Worm (Caenorhabditis elegans): ENCODE data around the gene coq-5.
A peak's percentile ranks its signal among the peaks of the same experiment; 100 is the strongest.

Gene coq-5

DNA sequence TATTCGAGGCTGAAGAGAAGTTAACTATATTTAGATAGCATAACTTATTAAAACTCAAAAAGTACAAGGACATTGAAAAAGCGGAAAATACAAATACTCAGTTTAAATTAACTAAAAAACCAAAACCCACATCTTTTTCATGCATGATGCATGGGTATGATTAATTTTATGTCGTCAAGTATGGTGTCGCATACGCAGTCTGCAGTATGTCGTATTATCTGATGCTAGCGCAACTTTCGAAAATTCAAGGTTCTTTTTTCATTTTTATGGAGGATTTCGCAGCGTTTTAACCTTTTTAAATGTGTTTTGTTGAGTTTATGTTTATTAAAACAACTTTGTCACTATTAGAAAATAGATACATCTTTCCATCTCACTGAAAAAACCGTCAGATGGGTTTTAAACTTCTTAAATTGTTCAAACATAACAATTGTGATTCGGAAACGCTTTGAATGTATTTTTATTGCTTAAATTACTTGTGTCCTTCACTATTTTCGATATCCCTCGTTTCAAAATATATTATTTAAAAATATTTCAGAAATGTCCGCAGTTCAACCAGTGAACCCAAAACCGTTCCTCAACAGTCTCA, 3.4 kb upstream of the coq-5 start, which contains the start of gene snr-5:
Gene snr-5 (plus strand): TSS at position 536 of the 586 bp plus-strand sequence.
- peak; percentile 27 for TF ChIP-seq lin-13 (GFP tag; optimal IDR thresholded peaks at IDR 0.05)
- no peak for TF ChIP-seq F13H6.1 (tag; optimal IDR thresholded peaks at IDR 0.05)
- TF ChIP-seq nhr-77 (tag; optimal IDR thresholded peaks at IDR 0.05): no peak
- peak; percentile 26 for TF ChIP-seq C34F6.9 (tag; optimal IDR thresholded peaks at IDR 0.05)
- peak; percentile 25 for TF ChIP-seq nhr-129 (tag; optimal IDR thresholded peaks at IDR 0.05)
- TF ChIP-seq lsy-2 (tag; optimal IDR thresholded peaks at IDR 0.05): peak in 1 of 2 experiments; percentile 59

DNA sequence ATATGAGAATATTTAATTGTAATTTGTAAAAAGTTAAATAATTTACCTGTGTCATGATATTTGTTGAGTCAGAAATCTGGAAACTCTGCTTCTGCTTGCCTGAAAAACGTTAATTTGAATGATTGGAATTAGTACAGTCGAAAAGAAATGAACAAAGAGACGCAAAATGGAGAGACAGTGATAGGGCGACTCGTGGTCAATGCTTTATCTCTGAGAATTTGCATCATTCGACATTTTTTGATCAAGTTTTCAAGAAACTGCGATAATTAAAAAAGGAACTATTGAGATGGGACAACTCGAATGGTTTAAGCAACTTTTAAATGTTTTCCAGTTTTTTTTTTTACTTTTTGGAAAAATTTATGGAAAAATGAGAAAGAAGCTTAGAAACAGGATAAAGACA, 2.6 kb upstream of the coq-5 start, which contains the start of gene cuc-1:
Gene cuc-1 (minus strand): TSS at position 101 of the 400 bp plus-strand sequence.
- no peak for TF ChIP-seq elt-3 (tag; optimal IDR thresholded peaks at IDR 0.05)
- no peak for TF ChIP-seq peb-1 (tag; optimal IDR thresholded peaks at IDR 0.05)
- peak; percentile 10 for TF ChIP-seq fos-1 (tag; optimal IDR thresholded peaks at IDR 0.05)
- TF ChIP-seq ceh-82 (tag; optimal IDR thresholded peaks at IDR 0.05): no peak

DNA sequence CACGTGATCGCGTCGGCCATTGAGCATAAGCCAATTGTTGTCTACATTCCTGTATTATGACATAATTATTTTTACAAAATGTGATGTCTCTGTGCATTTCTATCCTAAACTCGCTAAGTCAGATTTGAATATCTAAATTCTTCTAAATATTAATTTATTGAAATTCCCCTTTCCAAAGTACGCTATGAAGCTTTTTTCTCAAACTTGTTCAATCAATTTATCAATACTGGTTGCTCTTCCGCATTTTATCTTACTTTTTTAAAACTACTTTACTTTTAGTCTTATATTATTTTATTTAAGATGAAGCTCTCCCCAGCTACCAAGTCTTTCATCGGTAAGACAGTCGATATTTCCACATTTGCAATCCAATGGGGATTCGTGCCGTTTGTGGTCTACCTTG, 1.1 kb upstream of the coq-5 start, which contains the start of gene tomm-7:
Gene tomm-7 (plus strand): TSS at position 301 of the 400 bp plus-strand sequence.
- no peak for TF ChIP-seq nhr-21 (tag; optimal IDR thresholded peaks at IDR 0.05)

DNA sequence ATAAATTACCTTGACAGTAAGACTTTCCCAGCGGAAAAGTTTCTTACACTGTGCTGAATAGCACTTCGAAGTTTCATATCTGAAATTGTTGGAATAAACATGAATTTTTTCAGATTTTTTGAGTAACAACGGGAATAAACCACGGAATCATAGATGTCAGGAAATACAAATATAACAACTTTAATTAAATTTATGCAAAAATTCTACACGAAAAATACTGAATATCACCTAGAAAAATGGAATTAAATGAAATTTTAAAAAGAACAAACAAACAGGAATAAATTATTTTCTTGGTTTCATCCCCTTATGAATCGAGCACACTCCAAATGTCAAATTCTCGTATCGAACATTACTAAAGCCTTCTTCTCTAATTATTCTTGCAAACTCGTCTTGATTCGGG, 1.1 kb downstream of the coq-5 start, which contains the start of gene tag-307:
Gene tag-307 (minus strand): TSS at position 101 of the 400 bp plus-strand sequence.
- no peak for TF ChIP-seq mab-5 (tag; optimal IDR thresholded peaks at IDR 0.05)
- no peak for TF ChIP-seq gmeb-1 (tag; optimal IDR thresholded peaks at IDR 0.05)
- no peak for TF ChIP-seq fos-1 (tag; optimal IDR thresholded peaks at IDR 0.05)
- TF ChIP-seq F13H6.1 (tag; optimal IDR thresholded peaks at IDR 0.05): no peak
- no peak for TF ChIP-seq ztf-4 (tag; optimal IDR thresholded peaks at IDR 0.05)
- TF ChIP-seq aly-2 (tag; optimal IDR thresholded peaks at IDR 0.05): no peak
- TF ChIP-seq unc-55 (GFP tag; optimal IDR thresholded peaks at IDR 0.05): no peak
- TF ChIP-seq ztf-11 (tag; optimal IDR thresholded peaks at IDR 0.05): no peak
- TF ChIP-seq ceh-16 (tag; optimal IDR thresholded peaks at IDR 0.05): no peak
- no peak for TF ChIP-seq C34F6.9 (tag; optimal IDR thresholded peaks at IDR 0.05)
- TF ChIP-seq R02D3.7 (tag; optimal IDR thresholded peaks at IDR 0.05): no peak
- TF ChIP-seq mbf-1 (tag; optimal IDR thresholded peaks at IDR 0.05): no peak
- TF ChIP-seq nhr-12 (tag; optimal IDR thresholded peaks at IDR 0.05): no peak
- no peak for TF ChIP-seq mdl-1 (tag; optimal IDR thresholded peaks at IDR 0.05)

DNA sequence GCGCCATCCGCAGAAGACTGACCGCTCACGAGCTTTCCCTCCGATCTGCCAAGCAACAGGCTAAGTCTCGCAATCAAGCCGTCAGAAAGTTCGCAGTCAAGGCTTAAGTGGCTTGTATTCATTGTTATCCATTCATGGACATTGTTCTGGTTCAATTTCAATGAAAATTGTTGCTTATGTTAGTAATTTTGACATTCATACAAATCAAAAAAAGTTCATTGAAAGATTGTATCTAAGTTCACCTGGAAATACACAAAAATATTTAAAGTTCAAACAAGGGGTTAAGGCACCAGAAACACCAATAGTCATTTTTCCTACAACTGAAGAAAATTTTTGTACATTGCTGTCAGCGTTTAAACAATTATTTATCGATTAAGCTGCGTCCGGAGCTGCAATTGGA, 2.8 kb downstream of the coq-5 start:
- TF ChIP-seq skn-1 (tag; optimal IDR thresholded peaks at IDR 0.05) (no peak), mab-5 (tag; optimal IDR thresholded peaks at IDR 0.05) (no peak), aly-2 (tag; optimal IDR thresholded peaks at IDR 0.05) (no peak)

DNA sequence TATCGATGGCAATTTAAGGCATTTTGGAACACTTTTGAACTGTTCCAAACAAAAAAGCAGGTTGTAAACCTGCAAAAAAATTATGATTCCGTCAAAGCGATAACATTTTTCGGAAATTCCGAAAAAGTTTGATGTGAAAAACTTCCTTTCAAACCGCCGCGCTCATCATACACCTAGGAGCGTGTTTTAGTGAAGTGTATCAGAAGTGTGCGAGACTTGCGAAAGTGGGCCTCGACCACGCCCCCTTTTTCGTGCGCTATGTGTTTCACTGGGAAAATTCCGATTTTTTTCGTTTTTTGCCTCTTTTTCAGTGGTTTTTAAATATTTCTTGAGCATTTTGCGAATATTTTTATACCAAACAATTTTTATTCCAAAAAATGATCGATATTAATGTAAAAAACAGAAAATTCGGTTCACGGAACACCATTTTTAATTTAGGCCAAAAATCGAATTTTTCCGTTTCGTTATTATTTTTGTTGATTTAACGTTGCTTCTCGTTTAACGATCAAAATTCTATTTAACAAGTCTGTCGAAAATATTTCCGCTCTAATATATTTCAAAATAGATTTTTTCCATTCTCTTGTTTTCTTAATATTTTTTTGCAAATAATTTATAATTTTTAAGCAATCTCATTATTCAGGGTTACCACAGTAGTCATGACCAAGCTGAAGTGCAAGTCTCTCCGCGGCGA, 3.6 kb downstream of the coq-5 start, which contains the start of gene rpl-35:
Gene rpl-35 (plus strand): TSS at position 641 of the 691 bp plus-strand sequence.
- TF ChIP-seq zag-1 (tag; optimal IDR thresholded peaks at IDR 0.05) (peak; percentile 99), nhr-21 (tag; optimal IDR thresholded peaks at IDR 0.05) (peak; percentile 100), nhr-10 (tag; optimal IDR thresholded peaks at IDR 0.05) (peak; percentile 94), ztf-4 (tag; optimal IDR thresholded peaks at IDR 0.05) (peak; percentile 100), aly-2 (tag; optimal IDR thresholded peaks at IDR 0.05) (no peak), mdl-1 (tag; optimal IDR thresholded peaks at IDR 0.05) (peak; percentile 51 to 96), R02D3.7 (tag; optimal IDR thresholded peaks at IDR 0.05) (peak; percentile 88), lin-13 (GFP tag; optimal IDR thresholded peaks at IDR 0.05) (peak; percentile 99), unc-62 (GFP tag; optimal IDR thresholded peaks at IDR 0.05) (peak; percentile 96), nhr-129 (tag; optimal IDR thresholded peaks at IDR 0.05) (peak; percentile 99), snpc-4 (tag; optimal IDR thresholded peaks at IDR 0.05) (peak; percentile 93), sma-9 (GFP tag; optimal IDR thresholded peaks at IDR 0.05) (peak; percentile 99), sma-9 (tag; optimal IDR thresholded peaks at IDR 0.05) (peak; percentile 16), ZK546.5 (tag; optimal IDR thresholded peaks at IDR 0.05) (peak; percentile 94), F13H6.1 (tag; optimal IDR thresholded peaks at IDR 0.05) (peak; percentile 100), fos-1 (tag; optimal IDR thresholded peaks at IDR 0.05) (peak; percentile 99), ama-1 (optimal IDR thresholded peaks at IDR 0.05) (peak; percentile 93), nhr-77 (tag; optimal IDR thresholded peaks at IDR 0.05) (peak; percentile 94), lsy-2 (tag; optimal IDR thresholded peaks at IDR 0.05) (peak; percentile 98 to 99), lin-39 (tag; optimal IDR thresholded peaks at IDR 0.05) (peak; percentile 90), dmd-4 (tag; optimal IDR thresholded peaks at IDR 0.05) (peak; percentile 71), mbf-1 (tag; optimal IDR thresholded peaks at IDR 0.05) (peak; percentile 66), ceh-82 (tag; optimal IDR thresholded peaks at IDR 0.05) (peak; percentile 98), nhr-237 (tag; optimal IDR thresholded peaks at IDR 0.05) (peak; percentile 94), C34F6.9 (tag; optimal IDR thresholded peaks at IDR 0.05) (peak; percentile 100), nhr-6 (tag; optimal IDR thresholded peaks at IDR 0.05) (peak; percentile 100), skn-1 (tag; optimal IDR thresholded peaks at IDR 0.05) (peak; percentile 98), ztf-11 (tag; optimal IDR thresholded peaks at IDR 0.05) (peak; percentile 76), nhr-12 (tag; optimal IDR thresholded peaks at IDR 0.05) (peak; percentile 72), ztf-1 (GFP tag; conservative IDR thresholded peaks at IDR 0.05) (0 out of 2 replicates have a peak, but pooled peaks have one; percentile 86), sma-3 (GFP tag; optimal IDR thresholded peaks at IDR 0.05) (peak; percentile 100), nhr-11 (tag; optimal IDR thresholded peaks at IDR 0.05) (peak; percentile 82), sem-4 (tag; optimal IDR thresholded peaks at IDR 0.05) (peak; percentile 100)
